Worm (Caenorhabditis elegans) whole organism, L2 larva: ENCODE results near the gene Y44A6D.1.

Source experiments
- C34F6.9 ChIP-seq: fragments of 150-350 bp; optimal IDR thresholded peaks from 2 replicates; lab custom pipeline; 2014; ENCODE audit warnings: missing biosample characterization, missing genetic modification characterization
- F13H6.1 ChIP-seq: sonication (generic microtip); optimal IDR thresholded peaks from 2 replicates; lab custom pipeline; 2016; ENCODE audit warnings: missing genetic modification characterization, missing compliant biosample characterization
- R02D3.7 ChIP-seq: fragments of 150-350 bp; optimal IDR thresholded peaks from 2 replicates; lab custom pipeline; 2014; ENCODE audit warnings: missing biosample characterization, missing genetic modification characterization
- ZK546.5 ChIP-seq: sonication (generic microtip); optimal IDR thresholded peaks from 2 replicates; lab custom pipeline; 2017; ENCODE audit warnings: missing biosample characterization, missing genetic modification characterization
- alr-1 ChIP-seq: fragments of 150-350 bp; optimal IDR thresholded peaks from 2 replicates; lab custom pipeline; 2014; ENCODE audit warnings: missing biosample characterization, missing genetic modification characterization
- aly-2 ChIP-seq: fragments of 150-350 bp; optimal IDR thresholded peaks from 2 replicates; lab custom pipeline; 2014; ENCODE audit warnings: missing biosample characterization, missing genetic modification characterization
- ama-1 ChIP-seq: fragments of 150-350 bp; optimal IDR thresholded peaks from 2 replicates; lab custom pipeline; 2018; ENCODE audit warnings: inconsistent platforms
- blmp-1 ChIP-seq: sonication (generic microtip); optimal IDR thresholded peaks from 2 replicates; lab custom pipeline; 2017; ENCODE audit warnings: missing genetic modification characterization, mild to moderate bottlenecking, missing compliant biosample characterization, antibody characterized with exemption, moderate library complexity; ENCODE audit not compliant: insufficient read depth
- ceh-16 ChIP-seq: fragments of 150-350 bp; optimal IDR thresholded peaks from 2 replicates; lab custom pipeline; 2014; ENCODE audit warnings: missing biosample characterization, missing genetic modification characterization
- crh-2 ChIP-seq: sonication (generic microtip); optimal IDR thresholded peaks from 2 replicates; lab custom pipeline; 2017; ENCODE audit warnings: missing biosample characterization, missing genetic modification characterization
- egl-27 ChIP-seq: sonication (generic microtip); optimal IDR thresholded peaks from 3 replicates; lab custom pipeline; 2017; ENCODE audit warnings: missing biosample characterization, missing genetic modification reagents, missing genetic modification characterization
- elt-1 ChIP-seq: fragments of 150-350 bp; optimal IDR thresholded peaks from 2 replicates; lab custom pipeline; 2014; ENCODE audit warnings: missing biosample characterization, missing genetic modification characterization
- elt-3 ChIP-seq: sonication (generic microtip); optimal IDR thresholded peaks from 2 replicates; lab custom pipeline; 2017; ENCODE audit warnings: missing biosample characterization, missing genetic modification characterization
- fos-1 ChIP-seq: fragments of 150-350 bp; optimal IDR thresholded peaks from 2 replicates; lab custom pipeline; 2014; ENCODE audit warnings: missing biosample characterization, missing genetic modification characterization
- gmeb-1 ChIP-seq: fragments of 150-350 bp; optimal IDR thresholded peaks from 2 replicates; lab custom pipeline; 2014; ENCODE audit warnings: missing biosample characterization, missing genetic modification characterization
- lin-11 ChIP-seq: fragments of 150-350 bp; sonication (generic microtip); optimal IDR thresholded peaks from 2 replicates; lab custom pipeline; 2014; ENCODE audit warnings: missing biosample characterization, missing genetic modification characterization, inconsistent platforms, mixed read lengths
- lin-13 ChIP-seq: fragments of 150-350 bp; optimal IDR thresholded peaks from 2 replicates; lab custom pipeline; 2014; ENCODE audit warnings: missing biosample characterization, missing genetic modification reagents, missing genetic modification characterization
- lsy-2 ChIP-seq, 2 experiments: fragments of 150-350 bp in 1 of 2; sonication (generic microtip) in 1 of 2; optimal IDR thresholded peaks; 2 replicates each; lab custom pipeline; 2014 to 2017; ENCODE audit warnings: missing biosample characterization in 2 of 2, missing genetic modification characterization in 2 of 2
- mab-5 ChIP-seq: fragments of 150-350 bp; optimal IDR thresholded peaks from 2 replicates; lab custom pipeline; 2014; ENCODE audit warnings: missing biosample characterization, missing genetic modification characterization
- mbf-1 ChIP-seq: sonication (generic microtip); optimal IDR thresholded peaks from 2 replicates; lab custom pipeline; 2017; ENCODE audit warnings: missing biosample characterization, missing genetic modification characterization
- mdl-1 ChIP-seq, 2 experiments: fragments of 150-350 bp in 1 of 2; sonication (generic microtip) in 1 of 2; optimal IDR thresholded peaks; 2 replicates each; lab custom pipeline; 2017; ENCODE audit warnings: missing biosample characterization in 2 of 2, missing genetic modification characterization in 2 of 2
- nhr-10 ChIP-seq: sonication (generic microtip); optimal IDR thresholded peaks from 2 replicates; lab custom pipeline; 2017; ENCODE audit warnings: missing biosample characterization, missing genetic modification characterization
- nhr-11 ChIP-seq: fragments of 150-350 bp; optimal IDR thresholded peaks from 2 replicates; lab custom pipeline; 2014; ENCODE audit warnings: missing biosample characterization, missing genetic modification characterization
- nhr-12 ChIP-seq: fragments of 150-350 bp; optimal IDR thresholded peaks from 2 replicates; lab custom pipeline; 2014; ENCODE audit warnings: missing biosample characterization, missing genetic modification characterization
- nhr-129 ChIP-seq: fragments of 150-350 bp; optimal IDR thresholded peaks from 2 replicates; lab custom pipeline; 2014; ENCODE audit warnings: missing biosample characterization, missing genetic modification characterization
- nhr-21 ChIP-seq: fragments of 150-350 bp; optimal IDR thresholded peaks from 2 replicates; lab custom pipeline; 2014; ENCODE audit warnings: missing biosample characterization, missing genetic modification characterization
- nhr-23 ChIP-seq: fragments of 150-350 bp; optimal IDR thresholded peaks from 2 replicates; lab custom pipeline; 2014; ENCODE audit warnings: missing biosample characterization, missing genetic modification reagents, missing genetic modification characterization
- nhr-237 ChIP-seq: fragments of 150-350 bp; optimal IDR thresholded peaks from 2 replicates; lab custom pipeline; 2014; ENCODE audit warnings: missing biosample characterization, missing genetic modification characterization
- nhr-25 ChIP-seq: fragments of 150-350 bp; sonication (generic microtip); optimal IDR thresholded peaks from 3 replicates; lab custom pipeline; 2014; ENCODE audit warnings: missing biosample characterization, missing genetic modification characterization
- peb-1 ChIP-seq: fragments of 150-350 bp; optimal IDR thresholded peaks from 2 replicates; lab custom pipeline; 2014; ENCODE audit warnings: missing biosample characterization, missing genetic modification characterization
- sem-4 ChIP-seq: fragments of 150-350 bp; optimal IDR thresholded peaks from 2 replicates; lab custom pipeline; 2014; ENCODE audit warnings: missing biosample characterization, missing genetic modification reagents, missing genetic modification characterization
- sma-3 ChIP-seq: sonication (generic microtip); optimal IDR thresholded peaks from 2 replicates; lab custom pipeline; 2016; ENCODE audit warnings: missing genetic modification reagents, missing genetic modification characterization, missing compliant biosample characterization
- sma-9 ChIP-seq, 2 experiments: fragments of 150-350 bp in 1 of 2; sonication (generic microtip) in 1 of 2; optimal IDR thresholded peaks; 2 replicates each; lab custom pipeline; 2014 to 2016; ENCODE audit warnings: missing genetic modification characterization in 2 of 2, mild to moderate bottlenecking in 1 of 2, missing biosample characterization in 1 of 2, missing compliant biosample characterization in 1 of 2, missing genetic modification reagents in 1 of 2, moderate library complexity in 1 of 2
- snpc-4 ChIP-seq: fragments of 150-350 bp; optimal IDR thresholded peaks from 2 replicates; lab custom pipeline; 2014; ENCODE audit warnings: missing biosample characterization, missing genetic modification characterization
- unc-39 ChIP-seq: fragments of 150-350 bp; optimal IDR thresholded peaks from 2 replicates; lab custom pipeline; 2014; ENCODE audit warnings: missing biosample characterization, missing genetic modification characterization
- unc-55 ChIP-seq: fragments of 150-350 bp; sonication (generic microtip); optimal IDR thresholded peaks from 3 replicates; lab custom pipeline; 2014; ENCODE audit warnings: missing biosample characterization, missing genetic modification reagents, missing genetic modification characterization
- unc-62 ChIP-seq: fragments of 150-350 bp; optimal IDR thresholded peaks from 2 replicates; lab custom pipeline; 2014; ENCODE audit warnings: missing biosample characterization, missing genetic modification reagents, missing genetic modification characterization
- zag-1 ChIP-seq: fragments of 150-350 bp; optimal IDR thresholded peaks from 2 replicates; lab custom pipeline; 2014; ENCODE audit warnings: missing biosample characterization, missing genetic modification characterization
- ztf-1 ChIP-seq: fragments of 200-800 bp; sonication (Bioruptor generic); conservative IDR thresholded peaks from 2 replicates; pipeline ENCODE4 v1.3.6; 2022; ENCODE audit warnings: missing genetic modification characterization, missing compliant biosample characterization
- ztf-11 ChIP-seq: sonication (generic microtip); optimal IDR thresholded peaks from 2 replicates; lab custom pipeline; 2017; ENCODE audit warnings: missing biosample characterization, missing genetic modification characterization
- ztf-4 ChIP-seq: fragments of 150-350 bp; optimal IDR thresholded peaks from 2 replicates; lab custom pipeline; 2014; ENCODE audit warnings: missing biosample characterization, missing genetic modification characterization

The Y44A6D.1 gene

ce11 chrV:20778257-20778697, 11.6 kb downstream of the Y44A6D.1 start (continued):
- TF ChIP-seq mbf-1 (tag; lab: Kevin White, UChicago) (no peak), ztf-11 (tag; lab: Kevin White, UChicago) (peak; percentile 31), blmp-1 (tag; lab: Kevin White, UChicago) (peak; percentile 70), lin-11 (tag; lab: Kevin White, UChicago) (peak; percentile 91), ZK546.5 (tag; lab: Kevin White, UChicago) (peak; percentile 7), elt-3 (no peak), elt-1 (tag; lab: Kevin White, UChicago) (no peak), unc-39 (no peak), unc-62 (GFP tag; lab: Kevin White, UChicago) (peak; percentile 82), ztf-1 (GFP tag; lab: Robert Waterston, UW) (no peak)

- TF ChIP-seq nhr-21 (tag; lab: Kevin White, UChicago) (peak; percentile 13), nhr-11 (tag; lab: Kevin White, UChicago) (no peak), R02D3.7 (no peak), ceh-16 (tag; lab: Kevin White, UChicago) (no peak), nhr-25 (tag; lab: Kevin White, UChicago) (no peak), zag-1 (tag; lab: Kevin White, UChicago) (peak; percentile 51), sma-3 (GFP tag; lab: Kevin White, UChicago) (no peak), ZK546.5 (tag; lab: Kevin White, UChicago) (no peak), F13H6.1 (tag; lab: Kevin White, UChicago) (peak; percentile 77), mab-5 (no peak), nhr-10 (tag; lab: Kevin White, UChicago) (no peak), alr-1 (tag; lab: Kevin White, UChicago) (no peak), blmp-1 (tag; lab: Kevin White, UChicago) (no peak), mdl-1 (tag; optimal IDR thresholded peaks at IDR 0.05; lab: Kevin White, UChicago) (peak; percentile 60 to 68), aly-2 (no peak), fos-1 (tag; lab: Kevin White, UChicago) (peak; percentile 17), lin-13 (GFP tag; lab: Kevin White, UChicago) (peak; percentile 40), elt-3 (no peak), gmeb-1 (tag; lab: Kevin White, UChicago) (no peak), sma-9 (GFP tag; optimal IDR thresholded peaks at IDR 0.05; lab: Kevin White, UChicago) (peak; percentile 77), sma-9 (tag; optimal IDR thresholded peaks at IDR 0.05; lab: Kevin White, UChicago) (no peak), lin-11 (tag; lab: Kevin White, UChicago) (peak; percentile 74), egl-27 (tag; lab: Kevin White, UChicago) (peak; percentile 48), ztf-4 (peak; percentile 80), nhr-237 (tag; lab: Kevin White, UChicago) (no peak), lsy-2 (tag; optimal IDR thresholded peaks at IDR 0.05; lab: Kevin White, UChicago) (peak in 1 of 2 experiments; percentile 72), ama-1 (lab: Kevin White, UChicago) (peak; percentile 3), unc-55 (peak; percentile 90), nhr-23 (tag; lab: Kevin White, UChicago) (no peak), snpc-4 (tag; lab: Kevin White, UChicago) (peak; percentile 54), crh-2 (tag; lab: Kevin White, UChicago) (peak; percentile 74), nhr-129 (tag; lab: Kevin White, UChicago) (peak; percentile 88), nhr-12 (tag; lab: Kevin White, UChicago) (no peak), sem-4 (tag; lab: Kevin White, UChicago) (peak; percentile 40), C34F6.9 (tag; lab: Kevin White, UChicago) (peak; percentile 78)
Observed at ce11 chrV:20776761-20777160, 13.1 kb downstream of the Y44A6D.1 start.

- TF ChIP-seq peb-1 (tag; lab: Kevin White, UChicago) = no peak
- TF ChIP-seq C34F6.9 (tag; lab: Kevin White, UChicago) = no peak
- no peak for TF ChIP-seq blmp-1 (tag; lab: Kevin White, UChicago)
- TF ChIP-seq lin-13 (GFP tag; lab: Kevin White, UChicago) = no peak
Observed at ce11 chrV:20775269-20775668, 14.6 kb downstream of the Y44A6D.1 start, which contains the start of gene F38A6.4. Gene F38A6.4 (minus strand): TSS chrV:20775369.
